Worm (Caenorhabditis elegans) whole organism, early embryonic: ENCODE measurements around the gene acs-19.

Experiments used
- F13C5.2 ChIP-seq: sonication (generic microtip); optimal IDR thresholded peaks from 2 replicates; lab custom pipeline; 2017; ENCODE audit warnings: mild to moderate bottlenecking, missing genetic modification characterization, inconsistent platforms, missing compliant biosample characterization
- flt-1 ChIP-seq: fragments of 200-800 bp; sonication (Bioruptor generic); IDR thresholded peaks from 2 replicates; pipeline ENCODE4 v1.3.6; 2022; ENCODE audit warnings: missing genetic modification characterization, missing compliant biosample characterization

ce11 chrIII:3902588-3903325 lies 38.5 kb downstream of the acs-19 start:
- TF ChIP-seq F13C5.2 (no peak), flt-1 (GFP tag; lab: Robert Waterston, UW) (no peak)
